Fruit fly (Drosophila melanogaster): ENCODE data around the gene Cfp1.
A peak's percentile ranks its signal among the peaks of the same experiment; 100 is the strongest.

Gene Cfp1

DNA sequence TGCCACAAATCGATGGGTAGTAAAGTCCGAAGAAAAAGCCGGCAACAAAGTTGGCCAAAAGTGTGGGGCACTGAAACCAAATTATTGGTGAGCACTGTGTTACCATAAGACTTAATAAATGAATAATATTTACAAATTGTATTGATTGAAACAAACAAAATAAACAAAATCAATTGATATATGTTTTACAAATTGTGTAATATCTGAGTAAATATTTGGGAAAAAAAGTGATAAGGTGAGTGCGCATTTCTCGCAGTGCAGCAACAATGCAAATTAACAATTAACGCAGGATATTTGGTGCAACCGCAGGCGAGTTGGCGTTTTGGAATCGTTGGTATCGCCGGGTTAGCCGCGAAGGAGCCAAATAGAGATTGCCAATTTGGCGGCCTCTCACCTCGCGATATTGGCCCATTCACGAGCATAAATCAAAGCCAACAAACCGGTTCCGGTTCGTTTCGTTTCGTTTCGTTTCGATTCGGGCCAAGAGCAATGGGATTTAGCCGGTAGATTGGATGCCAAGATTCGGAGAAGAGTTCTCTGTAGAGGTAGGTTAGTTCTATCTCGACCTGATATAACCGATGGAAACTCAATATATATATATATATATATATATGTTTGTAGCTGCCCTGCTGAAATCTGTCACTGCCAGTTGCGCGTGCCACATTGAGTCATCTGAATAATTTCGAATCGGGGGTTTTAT is 37.3 kb upstream of the Cfp1 start:
- TF ChIP-seq salr (GFP tag; optimal IDR thresholded peaks at IDR 0.05) (no peak), CG3032 (tag; optimal IDR thresholded peaks at IDR 0.05) (no peak), dac (GFP tag; optimal IDR thresholded peaks at IDR 0.05) (no peak), CG11762 (GFP tag; optimal IDR thresholded peaks at IDR 0.05; ENCODE audit: insufficient read depth) (no peak), Eip75B (GFP tag; optimal IDR thresholded peaks at IDR 0.05) (no peak), fkh (GFP tag; optimal IDR thresholded peaks at IDR 0.05) (no peak), pdm3 (GFP tag; optimal IDR thresholded peaks at IDR 0.05) (no peak), dsx (GFP tag; optimal IDR thresholded peaks at IDR 0.05; ENCODE audit: poor library complexity, severe bottlenecking) (peak; percentile 82), Ets21C (GFP tag; optimal IDR thresholded peaks at IDR 0.05) (no peak), Sox14 (GFP tag; optimal IDR thresholded peaks at IDR 0.05) (no peak), Gug (GFP tag; IDR thresholded peaks at IDR 0.05) (no peak), CG3919 (GFP tag; optimal IDR thresholded peaks at IDR 0.05) (peak; percentile 4), svp (GFP tag) (peak; percentile 44), CG31627 (GFP tag; optimal IDR thresholded peaks at IDR 0.05) (no peak), Met (GFP tag; optimal IDR thresholded peaks at IDR 0.05) (peak; percentile 17), spab (GFP tag; optimal IDR thresholded peaks at IDR 0.05) (no peak), CG32006 (GFP tag; optimal IDR thresholded peaks at IDR 0.05) (peak; percentile 36), CG8319 (GFP tag; optimal IDR thresholded peaks at IDR 0.05) (no peak), fd85E (GFP tag; optimal IDR thresholded peaks at IDR 0.05) (no peak), topi (GFP tag; optimal IDR thresholded peaks at IDR 0.05) (peak; percentile 15), CG11294 (GFP tag; IDR thresholded peaks at IDR 0.05) (no peak), esn (GFP tag; optimal IDR thresholded peaks at IDR 0.05) (no peak), lz (GFP tag; optimal IDR thresholded peaks at IDR 0.05) (peak; percentile 5), Eip78C (GFP tag) (peak; percentile 72), OdsH (GFP tag; optimal IDR thresholded peaks at IDR 0.05) (no peak), CG6163 (GFP tag; IDR thresholded peaks at IDR 0.05) (peak; percentile 42; the same call in 1 of the 3 replicates), CG34406 (GFP tag; optimal IDR thresholded peaks at IDR 0.05) (no peak), Ets96B (tag; optimal IDR thresholded peaks at IDR 0.05) (peak; percentile 7), CG10631 (GFP tag; optimal IDR thresholded peaks at IDR 0.05) (peak; percentile 7), CG10669 (GFP tag; optimal IDR thresholded peaks at IDR 0.05) (peak; percentile 14), CG15336 (GFP tag; IDR thresholded peaks at IDR 0.05) (0 out of 2 replicates have a peak, but pooled peaks have one; percentile 8), vri (GFP tag; optimal IDR thresholded peaks at IDR 0.05) (no peak), achi (GFP tag; optimal IDR thresholded peaks at IDR 0.05) (peak; percentile 20)

DNA sequence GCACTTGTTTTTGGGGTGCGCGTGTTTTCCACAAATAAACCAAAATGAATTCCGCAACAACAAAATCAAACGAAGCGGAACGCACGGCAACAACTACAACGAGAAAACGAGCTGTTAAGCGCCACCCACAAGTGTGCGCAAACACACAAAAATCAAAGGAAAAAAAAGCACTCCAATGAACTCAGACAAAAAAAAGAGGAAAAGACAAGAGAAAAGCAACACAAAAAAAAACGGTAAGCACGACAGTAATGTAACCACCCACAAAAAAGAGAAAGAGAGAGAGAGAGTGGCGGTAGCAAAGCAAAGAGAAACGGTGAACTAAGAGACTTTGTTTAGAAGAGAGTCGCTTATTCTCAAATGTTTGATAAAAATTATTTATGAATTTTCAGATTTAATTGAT is 33.0 kb upstream of the Cfp1 start:
- peak; percentile 98 for TF ChIP-seq CG6163 (GFP tag; IDR thresholded peaks at IDR 0.05)
- TF ChIP-seq Eip78C (GFP tag) = peak; percentile 71
- TF ChIP-seq dac (GFP tag; optimal IDR thresholded peaks at IDR 0.05) = peak; percentile 81
- TF ChIP-seq CG6808 (GFP tag; optimal IDR thresholded peaks at IDR 0.05) = peak; percentile 87
- TF ChIP-seq fd85E (GFP tag; optimal IDR thresholded peaks at IDR 0.05) = peak; percentile 65
- TF ChIP-seq CG11762 (GFP tag; optimal IDR thresholded peaks at IDR 0.05; ENCODE audit: insufficient read depth) = peak; percentile 74
- no peak for TF ChIP-seq Hr39 (GFP tag; optimal IDR thresholded peaks at IDR 0.05)
- TF ChIP-seq Met (GFP tag; optimal IDR thresholded peaks at IDR 0.05) = peak; percentile 70
- no peak for TF ChIP-seq Sox15 (GFP tag; optimal IDR thresholded peaks at IDR 0.05)
- peak; percentile 99 for TF ChIP-seq eg (GFP tag; IDR thresholded peaks at IDR 0.05)
- no peak for TF ChIP-seq CG4318 (GFP tag; optimal IDR thresholded peaks at IDR 0.05)
- no peak for TF ChIP-seq CG11902 (GFP tag; optimal IDR thresholded peaks at IDR 0.05)
- peak; percentile 74 for TF ChIP-seq CG1621 (tag; optimal IDR thresholded peaks at IDR 0.05)
- peak; percentile 62 for TF ChIP-seq dsx (GFP tag; optimal IDR thresholded peaks at IDR 0.05; ENCODE audit: poor library complexity, severe bottlenecking)
- TF ChIP-seq vri (GFP tag; optimal IDR thresholded peaks at IDR 0.05) = peak; percentile 73
- TF ChIP-seq Blimp-1 (GFP tag; optimal IDR thresholded peaks at IDR 0.05) = peak; percentile 48
- TF ChIP-seq CG8632 (GFP tag; optimal IDR thresholded peaks at IDR 0.05) = peak; percentile 82
- TF ChIP-seq net (GFP tag; optimal IDR thresholded peaks at IDR 0.05) = peak; percentile 94
- peak; percentile 77 for TF ChIP-seq CG3919 (GFP tag; optimal IDR thresholded peaks at IDR 0.05)
- peak; percentile 95 for TF ChIP-seq CG6276 (GFP tag; optimal IDR thresholded peaks at IDR 0.05)
- TF ChIP-seq CG8319 (GFP tag; optimal IDR thresholded peaks at IDR 0.05) = peak; percentile 60
- peak; percentile 90 for TF ChIP-seq CG9139 (GFP tag; optimal IDR thresholded peaks at IDR 0.05)
- TF ChIP-seq CG7368 (GFP tag; optimal IDR thresholded peaks at IDR 0.05) = peak; percentile 82
- TF ChIP-seq CG10631 (GFP tag; optimal IDR thresholded peaks at IDR 0.05) = peak; percentile 25
- TF ChIP-seq CG34406 (GFP tag; optimal IDR thresholded peaks at IDR 0.05) = peak; percentile 80
- TF ChIP-seq pdm3 (GFP tag; optimal IDR thresholded peaks at IDR 0.05) = peak; percentile 84
- peak; percentile 77 for TF ChIP-seq CG3032 (tag; optimal IDR thresholded peaks at IDR 0.05)
- peak; percentile 49 for TF ChIP-seq Smox (GFP tag; optimal IDR thresholded peaks at IDR 0.05)
- peak; percentile 98 for TF ChIP-seq CG8119 (GFP tag; IDR thresholded peaks at IDR 0.05)
- TF ChIP-seq CG31627 (GFP tag; optimal IDR thresholded peaks at IDR 0.05) = no peak
- peak; percentile 79 for TF ChIP-seq spab (GFP tag; optimal IDR thresholded peaks at IDR 0.05)

Data from whole organism, prepupa.